Fruit fly (Drosophila melanogaster) whole organism, embryonic: ENCODE measurements around the gene Acn.

Source experiments
- CG1024 ChIP-seq: fragments of 200-800 bp; sonication (Bioruptor generic); IDR thresholded peaks from 2 replicates; pipeline ENCODE4 v1.3.6; 2022; ENCODE audit warnings: missing biosample characterization, missing genetic modification characterization
- CG12104 ChIP-seq: fragments of 200-800 bp; sonication (Bioruptor generic); optimal IDR thresholded peaks from 3 replicates; lab custom pipeline; 2016; ENCODE audit warnings: missing biosample characterization, missing genetic modification characterization
- CG12659 ChIP-seq: fragments of 200-800 bp; sonication (Bioruptor generic); optimal IDR thresholded peaks from 3 replicates; lab custom pipeline; 2017; ENCODE audit warnings: mild to moderate bottlenecking, missing biosample characterization, missing genetic modification reagents, missing genetic modification characterization
- CG13624 ChIP-seq: fragments of 200-800 bp; sonication (Bioruptor generic); optimal IDR thresholded peaks from 2 replicates; lab custom pipeline; 2016; ENCODE audit warnings: missing biosample characterization, missing genetic modification characterization
- CG14667 ChIP-seq: fragments of 200-800 bp; sonication (Bioruptor generic); IDR thresholded peaks from 2 replicates; pipeline ENCODE4 v1.3.6; 2022; ENCODE audit warnings: missing biosample characterization, missing genetic modification characterization
- CG1647 ChIP-seq: fragments of 200-800 bp; sonication (Bioruptor generic); optimal IDR thresholded peaks from 3 replicates; lab custom pipeline; 2016; ENCODE audit warnings: missing biosample characterization, missing genetic modification characterization
- CG17385 ChIP-seq: fragments of 200-800 bp; sonication (Bioruptor generic); optimal IDR thresholded peaks from 3 replicates; lab custom pipeline; 2018; ENCODE audit warnings: missing biosample characterization, mild to moderate bottlenecking, missing genetic modification characterization
- CG1832 ChIP-seq: fragments of 200-800 bp; sonication (Bioruptor generic); optimal IDR thresholded peaks from 2 replicates; lab custom pipeline; 2017; ENCODE audit warnings: missing biosample characterization, mild to moderate bottlenecking, missing genetic modification characterization, inconsistent platforms
- CG18619 ChIP-seq: fragments of 200-800 bp; sonication (Bioruptor generic); optimal IDR thresholded peaks from 3 replicates; lab custom pipeline; 2017; ENCODE audit warnings: missing biosample characterization, mild to moderate bottlenecking, missing genetic modification characterization
- CG32772 ChIP-seq: fragments of 200-800 bp; sonication (Bioruptor generic); IDR thresholded peaks from 2 replicates; pipeline ENCODE4 v1.3.6; 2022; ENCODE audit warnings: missing biosample characterization, missing genetic modification characterization
- CG4360 ChIP-seq: fragments of 200-800 bp; sonication (Bioruptor generic); IDR thresholded peaks from 2 replicates; pipeline ENCODE4 v1.3.6; 2022; ENCODE audit warnings: missing biosample characterization, missing genetic modification characterization
- CG8089 ChIP-seq: fragments of 200-800 bp; sonication (Bioruptor generic); optimal IDR thresholded peaks from 3 replicates; lab custom pipeline; 2016; ENCODE audit warnings: missing biosample characterization, missing genetic modification characterization
- CG8281 ChIP-seq: fragments of 200-800 bp; sonication (Bioruptor generic); optimal IDR thresholded peaks from 2 replicates; lab custom pipeline; 2018; ENCODE audit warnings: missing biosample characterization, mild to moderate bottlenecking, missing genetic modification characterization, moderate library complexity
- CG8388 ChIP-seq: fragments of 200-800 bp; sonication (Bioruptor generic); optimal IDR thresholded peaks from 2 replicates; lab custom pipeline; 2019; ENCODE audit warnings: missing biosample characterization, mild to moderate bottlenecking, missing genetic modification characterization, moderate library complexity
- CG9932 ChIP-seq: fragments of 200-800 bp; sonication (Bioruptor generic); IDR thresholded peaks from 2 replicates; pipeline ENCODE4 v1.3.6; 2022; ENCODE audit warnings: missing biosample characterization, missing genetic modification characterization
- D19B ChIP-seq: fragments of 200-800 bp; sonication (Bioruptor generic); optimal IDR thresholded peaks from 2 replicates; lab custom pipeline; 2017; ENCODE audit warnings: missing biosample characterization, mild to moderate bottlenecking, missing genetic modification characterization
- Ets65A ChIP-seq: fragments of 200-800 bp; sonication (Bioruptor generic); peaks from one replicate; lab custom pipeline; 2016; ENCODE audit warnings: missing biosample characterization, missing genetic modification characterization
- GATAe ChIP-seq: fragments of 200-800 bp; sonication (Bioruptor generic); conservative IDR thresholded peaks from 2 replicates; pipeline ENCODE4 v1.3.6; 2022; ENCODE audit warnings: missing biosample characterization, missing genetic modification characterization
- Gsc ChIP-seq: fragments of 200-800 bp; sonication (Bioruptor generic); IDR thresholded peaks from 2 replicates; pipeline ENCODE4 v1.3.6; 2022; ENCODE audit warnings: missing biosample characterization, missing genetic modification characterization
- Hmr ChIP-seq: fragments of 200-800 bp; sonication (Bioruptor generic); optimal IDR thresholded peaks from 3 replicates; lab custom pipeline; 2017; ENCODE audit warnings: mild to moderate bottlenecking, missing biosample characterization, missing genetic modification reagents, missing genetic modification characterization
- Hr51 ChIP-seq, 2 experiments: fragments of 200-800 bp; sonication (Bioruptor generic); optimal IDR thresholded peaks; 2 replicates in 1 of 2; 3 replicates in 1 of 2; lab custom pipeline; 2016 to 2018; ENCODE audit warnings: missing biosample characterization in 2 of 2, missing genetic modification characterization in 2 of 2, mild to moderate bottlenecking in 1 of 2, moderate library complexity in 1 of 2
- Six4 ChIP-seq: fragments of 200-800 bp; sonication (Bioruptor generic); optimal IDR thresholded peaks from 2 replicates; lab custom pipeline; 2016; ENCODE audit warnings: missing biosample characterization, missing genetic modification characterization
- Sox100B ChIP-seq: fragments of 200-800 bp; sonication (Bioruptor generic); optimal IDR thresholded peaks from 3 replicates; lab custom pipeline; 2018; ENCODE audit warnings: missing biosample characterization, mild to moderate bottlenecking, missing genetic modification characterization
- Sry-β ChIP-seq: fragments of 200-800 bp; sonication (Bioruptor generic); optimal IDR thresholded peaks from 2 replicates; lab custom pipeline; 2018; ENCODE audit warnings: missing biosample characterization, mild to moderate bottlenecking, missing genetic modification characterization, moderate library complexity
- Vsx1 ChIP-seq: fragments of 200-800 bp; sonication (Bioruptor generic); optimal IDR thresholded peaks from 2 replicates; lab custom pipeline; 2017; ENCODE audit warnings: missing biosample characterization, mild to moderate bottlenecking, missing genetic modification characterization, missing genetic modification reagents
- Xbp1 ChIP-seq: fragments of 200-800 bp; sonication (Bioruptor generic); optimal IDR thresholded peaks from 3 replicates; lab custom pipeline; 2016; ENCODE audit warnings: missing biosample characterization, mild to moderate bottlenecking, missing genetic modification characterization
- ab ChIP-seq: fragments of 200-800 bp; sonication (Bioruptor generic); optimal IDR thresholded peaks from 2 replicates; lab custom pipeline; 2016; ENCODE audit warnings: missing biosample characterization, missing genetic modification characterization
- amos ChIP-seq: fragments of 200-800 bp; sonication (Bioruptor generic); IDR thresholded peaks from 2 replicates; pipeline ENCODE4 v1.3.6; 2022; ENCODE audit warnings: missing biosample characterization, missing genetic modification characterization; ENCODE audit not compliant: partially characterized antibody
- bcd ChIP-seq: fragments of 200-800 bp; sonication (Bioruptor generic); optimal IDR thresholded peaks from 2 replicates; lab custom pipeline; 2017; ENCODE audit warnings: missing biosample characterization, mild to moderate bottlenecking, missing genetic modification characterization
- bigmax ChIP-seq: fragments of 200-800 bp; sonication (Bioruptor generic); optimal IDR thresholded peaks from 2 replicates; lab custom pipeline; 2018; ENCODE audit warnings: missing biosample characterization, mild to moderate bottlenecking, missing genetic modification characterization
- cas ChIP-seq: fragments of 200-800 bp; sonication (Bioruptor generic); IDR thresholded peaks from 2 replicates; pipeline ENCODE4 v1.3.6; 2022; ENCODE audit warnings: missing biosample characterization, missing genetic modification characterization
- crc ChIP-seq: fragments of 200-800 bp; sonication (Bioruptor generic); optimal IDR thresholded peaks from 2 replicates; lab custom pipeline; 2016; ENCODE audit warnings: missing biosample characterization, missing genetic modification characterization
- dysf ChIP-seq: fragments of 200-800 bp; sonication (Bioruptor generic); IDR thresholded peaks from 3 replicates; pipeline ENCODE4 v1.3.6; 2022; ENCODE audit warnings: missing biosample characterization, missing genetic modification characterization
- emc ChIP-seq: fragments of 200-800 bp; sonication (Bioruptor generic); optimal IDR thresholded peaks from 2 replicates; lab custom pipeline; 2016; ENCODE audit warnings: missing biosample characterization, missing genetic modification characterization
- gsb-n ChIP-seq: fragments of 200-800 bp; sonication (Bioruptor generic); optimal IDR thresholded peaks from 3 replicates; lab custom pipeline; 2018; ENCODE audit warnings: missing biosample characterization, mild to moderate bottlenecking, missing genetic modification characterization
- hb ChIP-seq: fragments of 200-800 bp; sonication (Bioruptor generic); IDR thresholded peaks from 3 replicates; pipeline ENCODE4 v1.3.6; 2022; ENCODE audit warnings: missing biosample characterization, missing genetic modification characterization; ENCODE audit not compliant: partially characterized antibody
- hbn ChIP-seq: fragments of 200-800 bp; sonication (Bioruptor generic); IDR thresholded peaks from 2 replicates; pipeline ENCODE4 v1.3.6; 2022; ENCODE audit warnings: missing biosample characterization, missing genetic modification characterization; ENCODE audit not compliant: partially characterized antibody
- her ChIP-seq: fragments of 200-800 bp; sonication (Bioruptor generic); optimal IDR thresholded peaks from 2 replicates; lab custom pipeline; 2016; ENCODE audit warnings: missing biosample characterization, missing genetic modification characterization
- nau ChIP-seq: fragments of 200-800 bp; sonication (Bioruptor generic); optimal IDR thresholded peaks from 3 replicates; lab custom pipeline; 2017; ENCODE audit warnings: missing biosample characterization, mild to moderate bottlenecking, missing genetic modification characterization, missing genetic modification reagents
- nerfin-2 ChIP-seq: fragments of 200-800 bp; sonication (Bioruptor generic); IDR thresholded peaks from 2 replicates; pipeline ENCODE4 v1.3.6; 2022; ENCODE audit warnings: missing biosample characterization, missing genetic modification characterization; ENCODE audit not compliant: partially characterized antibody
- onecut ChIP-seq: fragments of 200-800 bp; sonication (Bioruptor generic); IDR thresholded peaks from 2 replicates; pipeline ENCODE4 v1.3.6; 2022; ENCODE audit warnings: missing biosample characterization, missing genetic modification characterization
- ro ChIP-seq: fragments of 200-800 bp; sonication (Bioruptor generic); IDR thresholded peaks from 2 replicates; pipeline ENCODE4 v1.3.6; 2022; ENCODE audit warnings: missing biosample characterization, missing genetic modification characterization
- sc ChIP-seq, 3 experiments: fragments of >200 bp in 2 of 3; fragments of 200-800 bp in 1 of 3; sonication (Bioruptor generic) in 1 of 3; optimal IDR thresholded peaks; 2 replicates in 2 of 3; 3 replicates in 1 of 3; lab custom pipeline; 2017; ENCODE audit warnings: mild to moderate bottlenecking in 1 of 3, missing biosample characterization in 1 of 3, missing genetic modification characterization in 1 of 3, missing genetic modification reagents in 1 of 3
- sens ChIP-seq: fragments of 200-800 bp; sonication (Bioruptor generic); peaks from one replicate; lab custom pipeline; 2016; ENCODE audit warnings: missing biosample characterization, missing genetic modification characterization
- shn ChIP-seq: fragments of 200-800 bp; sonication (Bioruptor generic); optimal IDR thresholded peaks from 3 replicates; lab custom pipeline; 2016; ENCODE audit warnings: missing biosample characterization, missing genetic modification characterization
- sim ChIP-seq: fragments of 200-800 bp; sonication (Bioruptor generic); IDR thresholded peaks from 2 replicates; pipeline ENCODE4 v1.3.6; 2022; ENCODE audit warnings: missing biosample characterization, missing genetic modification characterization
- sisA ChIP-seq: fragments of 200-800 bp; sonication (Bioruptor generic); IDR thresholded peaks from 2 replicates; pipeline ENCODE4 v1.3.6; 2022; ENCODE audit warnings: missing biosample characterization, missing genetic modification characterization
- ssp ChIP-seq: fragments of 200-800 bp; sonication (Bioruptor generic); IDR thresholded peaks from 2 replicates; pipeline ENCODE4 v1.3.6; 2022; ENCODE audit warnings: missing biosample characterization, missing genetic modification characterization
- tio ChIP-seq: fragments of 200-800 bp; sonication (Bioruptor generic); optimal IDR thresholded peaks from 2 replicates; lab custom pipeline; 2017; ENCODE audit warnings: missing biosample characterization, missing genetic modification characterization, inconsistent platforms
- usp ChIP-seq: fragments of >200 bp; optimal IDR thresholded peaks from 2 replicates; lab custom pipeline; 2017; ENCODE audit warnings: missing biosample characterization, missing genetic modification characterization

Acn gene

DNA sequence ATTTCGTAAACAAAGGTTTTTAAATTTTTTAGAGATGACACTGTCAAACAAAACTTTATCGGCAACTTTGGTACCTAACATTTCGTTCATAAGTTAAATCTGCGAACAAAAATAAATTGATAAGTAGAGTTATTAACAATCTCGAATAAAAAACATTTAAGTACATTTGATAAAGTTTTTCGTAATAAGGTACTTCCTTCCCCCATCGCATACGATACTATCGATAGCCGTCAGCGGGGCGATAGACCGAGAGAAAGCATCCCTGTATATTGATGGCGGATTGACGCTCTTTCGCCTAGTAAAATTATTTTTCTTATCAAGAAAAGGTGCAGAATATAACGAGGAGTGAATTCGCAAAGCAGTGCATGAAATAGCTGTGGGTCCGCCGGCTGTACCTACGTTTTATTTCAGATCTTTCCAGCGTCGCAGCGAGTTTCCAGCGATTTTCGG is at the start of gene Acn, which contains the start of gene Ttc19 (continued):
- TF ChIP-seq Hmr (GFP tag; lab: Kevin White, UChicago) (no peak), CG1832 (GFP tag; lab: Kevin White, UChicago) (no peak), CG12104 (GFP tag; lab: Kevin White, UChicago) (peak; percentile 71), CG4360 (GFP tag; lab: Robert Waterston, UW) (no peak), CG9932 (GFP tag; lab: Robert Waterston, UW) (peak; percentile 92), CG8388 (GFP tag; lab: Kevin White, UChicago) (peak; percentile 81), CG12659 (GFP tag; lab: Kevin White, UChicago) (peak; percentile 86), shn (GFP tag; lab: Kevin White, UChicago) (peak; percentile 90), Six4 (GFP tag; lab: Kevin White, UChicago) (peak; percentile 74), hb (GFP tag; lab: Robert Waterston, UW) (peak; percentile 95), Xbp1 (GFP tag; lab: Kevin White, UChicago) (peak; percentile 90), CG17385 (peak; percentile 82), CG8281 (tag; lab: Kevin White, UChicago) (peak; percentile 98), Ets65A (GFP tag; lab: Kevin White, UChicago) (peak; percentile 99), CG32772 (GFP tag; lab: Robert Waterston, UW) (peak; percentile 81), CG1024 (GFP tag; lab: Robert Waterston, UW) (peak; percentile 56), tio (GFP tag; lab: Kevin White, UChicago) (no peak), CG18619 (GFP tag; lab: Kevin White, UChicago) (peak; percentile 76), crc (GFP tag; lab: Kevin White, UChicago) (peak; percentile 84), nerfin-2 (GFP tag; lab: Robert Waterston, UW) (peak; percentile 87), D19B (GFP tag; lab: Kevin White, UChicago) (peak; percentile 44), usp (GFP tag; lab: Kevin White, UChicago) (no peak), gsb-n (tag; lab: Kevin White, UChicago) (no peak), sisA (peak; percentile 84), ssp (GFP tag; lab: Robert Waterston, UW) (peak; percentile 82), CG8089 (GFP tag; lab: Kevin White, UChicago) (peak; percentile 81), CG13624 (GFP tag; lab: Kevin White, UChicago) (peak; percentile 92), sens (peak; percentile 98), sc (optimal IDR thresholded peaks at IDR 0.05; lab: Kevin White, UChicago) (no peak), sc (GFP tag; optimal IDR thresholded peaks at IDR 0.05; lab: Kevin White, UChicago) (peak; percentile 32), ab (GFP tag; lab: Kevin White, UChicago) (peak; percentile 69), Sry-β (GFP tag; lab: Kevin White, UChicago) (no peak), Sox100B (no peak), dysf (GFP tag; lab: Robert Waterston, UW) (peak; percentile 77), her (GFP tag; lab: Kevin White, UChicago) (peak; percentile 83), ro (peak; percentile 8; the same call in 1 of the 2 replicates), onecut (GFP tag; lab: Robert Waterston, UW) (peak; percentile 72), Vsx1 (GFP tag; lab: Kevin White, UChicago) (no peak), bigmax (GFP tag; lab: Kevin White, UChicago) (no peak), Hr51 (GFP tag; optimal IDR thresholded peaks at IDR 0.05; lab: Kevin White, UChicago) (peak; percentile 80 to 91), nau (GFP tag; lab: Kevin White, UChicago) (no peak), cas (peak; percentile 68; the same call in 1 of the 2 replicates), amos (GFP tag; lab: Robert Waterston, UW) (peak; percentile 95), hbn (peak; percentile 94), GATAe (GFP tag; lab: Robert Waterston, UW) (peak; percentile 42; the same call in 1 of the 2 replicates), CG14667 (peak; percentile 77), sim (GFP tag; lab: Robert Waterston, UW) (no peak), emc (GFP tag; lab: Kevin White, UChicago) (peak; percentile 65), CG1647 (peak; percentile 88), Gsc (GFP tag; lab: Robert Waterston, UW) (0 out of 2 replicates have a peak, but pooled peaks have one; percentile 20), bcd (GFP tag; lab: Kevin White, UChicago) (peak; percentile 81)
